Worm (Caenorhabditis elegans): ENCODE results near the gene Y41E3.13.

ce11 chrIV:15107218-15107617, 49.1 kb downstream of the Y41E3.13 start:
- no peak for TF ChIP-seq aha-1 (tag; optimal IDR thresholded peaks at IDR 0.05)
- no peak for TF ChIP-seq F16B12.6 (tag; optimal IDR thresholded peaks at IDR 0.05)
- no peak for TF ChIP-seq zag-1 (tag; optimal IDR thresholded peaks at IDR 0.05)
- TF ChIP-seq sptf-1 (tag; optimal IDR thresholded peaks at IDR 0.05), result no peak
- TF ChIP-seq unc-86 (tag; optimal IDR thresholded peaks at IDR 0.05), result no peak
- no peak for TF ChIP-seq egl-13 (tag; optimal IDR thresholded peaks at IDR 0.05)
- TF ChIP-seq ztf-4 (tag; optimal IDR thresholded peaks at IDR 0.05), result no peak
- TF ChIP-seq xbp-1 (tag; optimal IDR thresholded peaks at IDR 0.05), result no peak
- no peak for TF ChIP-seq nhr-19 (GFP tag; conservative IDR thresholded peaks at IDR 0.05)
- no peak for TF ChIP-seq nhr-11 (tag; optimal IDR thresholded peaks at IDR 0.05)
- no peak for TF ChIP-seq lin-39 (tag; optimal IDR thresholded peaks at IDR 0.05)
- no peak for TF ChIP-seq fos-1 (tag; optimal IDR thresholded peaks at IDR 0.05)
